Fruit fly (Drosophila melanogaster): ENCODE measurements around the gene CG12111.

The CG12111 gene

DNA sequence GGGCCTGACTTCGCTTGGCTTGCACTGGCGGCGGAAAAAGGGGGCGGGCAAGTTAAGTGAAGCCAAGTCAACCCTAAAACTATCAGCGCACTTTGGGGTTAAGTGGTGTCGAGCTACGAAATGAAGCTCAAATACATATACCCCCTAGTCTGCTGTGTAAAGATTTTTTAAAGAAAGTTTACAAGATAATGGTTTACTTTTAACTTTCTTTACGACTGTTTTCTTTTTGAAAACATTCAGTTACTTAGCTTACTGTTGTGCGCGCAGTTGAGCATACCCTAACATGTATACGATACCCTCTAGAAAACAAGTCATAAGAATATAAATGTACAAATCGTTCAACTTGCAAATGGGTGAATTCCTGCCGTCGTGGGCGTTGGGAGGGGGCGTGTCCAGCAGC lies 28.0 kb downstream of the CG12111 start:
- TF ChIP-seq fd96Ca (GFP tag; IDR thresholded peaks at IDR 0.05) (no peak), CG8159 (tag; optimal IDR thresholded peaks at IDR 0.05) (peak; percentile 11), CG15710 (tag; optimal IDR thresholded peaks at IDR 0.05) (no peak), CG9948 (tag; optimal IDR thresholded peaks at IDR 0.05) (peak; percentile 8), rn (GFP tag; IDR thresholded peaks at IDR 0.05) (no peak), CG17806 (tag; optimal IDR thresholded peaks at IDR 0.05) (peak; percentile 11)

DNA sequence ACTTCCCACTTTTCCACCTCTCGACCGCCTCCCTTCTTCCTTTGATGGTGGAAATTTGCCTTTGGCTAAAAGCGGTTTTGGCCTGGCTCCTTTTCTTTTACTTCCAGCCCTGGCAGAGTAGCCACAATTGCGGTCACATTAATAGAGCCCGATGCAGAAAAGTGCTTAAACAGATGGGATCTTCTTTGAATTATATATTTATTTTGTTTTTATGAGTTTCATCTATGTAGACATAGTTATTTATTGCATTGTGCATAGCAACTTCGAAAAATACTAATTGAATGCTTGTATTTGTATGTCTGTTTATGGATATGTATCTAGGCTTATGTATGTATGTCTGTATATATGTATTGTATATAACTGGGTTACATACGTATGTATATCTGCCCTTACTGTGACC lies 28.8 kb downstream of the CG12111 start:
- peak; percentile 47 for TF ChIP-seq CG14655 (GFP tag; optimal IDR thresholded peaks at IDR 0.05)
- TF ChIP-seq CG15710 (tag; optimal IDR thresholded peaks at IDR 0.05), result peak; percentile 60
- TF ChIP-seq CG13204 (GFP tag; optimal IDR thresholded peaks at IDR 0.05), result no peak
- TF ChIP-seq CG17806 (tag; optimal IDR thresholded peaks at IDR 0.05), result peak; percentile 49
- peak; percentile 56; the same call in 1 of the 3 replicates for TF ChIP-seq fd96Ca (GFP tag; IDR thresholded peaks at IDR 0.05)
- TF ChIP-seq CG10348 (GFP tag; IDR thresholded peaks at IDR 0.05), result no peak
- peak; percentile 26 for TF ChIP-seq CG8301 (tag; optimal IDR thresholded peaks at IDR 0.05)
- peak; percentile 9 for TF ChIP-seq Pif1B (GFP tag; optimal IDR thresholded peaks at IDR 0.05)
- no peak for TF ChIP-seq CG32121 (GFP tag; IDR thresholded peaks at IDR 0.05)
- 0 out of 2 replicates have a peak, but pooled peaks have one; percentile 22 for TF ChIP-seq Ets98B (GFP tag; IDR thresholded peaks at IDR 0.05)
- no peak for TF ChIP-seq gl (tag; optimal IDR thresholded peaks at IDR 0.05)
- TF ChIP-seq Pif1A (GFP tag; optimal IDR thresholded peaks at IDR 0.05), result peak; percentile 37
- TF ChIP-seq CG12605 (GFP tag; IDR thresholded peaks at IDR 0.05), result no peak
- TF ChIP-seq CG9948 (tag; optimal IDR thresholded peaks at IDR 0.05), result peak; percentile 45
- peak; percentile 48 for TF ChIP-seq CG34367 (tag; optimal IDR thresholded peaks at IDR 0.05)
- TF ChIP-seq rn (GFP tag; IDR thresholded peaks at IDR 0.05), result no peak
- TF ChIP-seq CG8159 (tag; optimal IDR thresholded peaks at IDR 0.05), result peak; percentile 67
- peak; percentile 49; the same call in 2 of the 3 replicates for TF ChIP-seq CG4496 (GFP tag; IDR thresholded peaks at IDR 0.05)
- TF ChIP-seq Snoo (tag; optimal IDR thresholded peaks at IDR 0.05), result peak; percentile 18

DNA sequence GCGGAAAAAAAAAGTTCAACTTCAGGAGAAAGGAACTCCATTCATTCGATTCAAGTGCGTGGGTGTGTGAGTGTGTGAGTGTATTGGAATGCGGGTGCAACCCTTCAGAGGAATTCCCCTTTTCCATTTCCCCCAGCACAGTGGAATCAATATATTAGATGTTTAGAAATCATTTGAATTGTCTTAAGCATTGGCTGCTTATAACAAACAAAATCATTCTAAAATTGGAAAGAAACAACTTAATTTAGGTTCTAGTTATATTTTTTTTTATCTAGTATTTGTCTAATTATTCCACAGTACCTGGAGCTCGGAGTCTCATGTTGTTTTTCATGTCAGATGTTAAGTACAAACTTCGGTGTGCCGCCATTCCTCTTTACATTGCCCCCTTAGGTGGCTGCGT lies 31.8 kb downstream of the CG12111 start:
- TF ChIP-seq CG17806 (tag; optimal IDR thresholded peaks at IDR 0.05) (peak; percentile 31), CG4496 (GFP tag; IDR thresholded peaks at IDR 0.05) (peak; percentile 50; the same call in 1 of the 3 replicates), CG8159 (tag; optimal IDR thresholded peaks at IDR 0.05) (peak; percentile 51), Snoo (tag; optimal IDR thresholded peaks at IDR 0.05) (no peak), rn (GFP tag; IDR thresholded peaks at IDR 0.05) (no peak), CG15710 (tag; optimal IDR thresholded peaks at IDR 0.05) (peak; percentile 51), D1 (tag; optimal IDR thresholded peaks at IDR 0.05) (no peak), CG13204 (GFP tag; optimal IDR thresholded peaks at IDR 0.05) (no peak), Pif1B (GFP tag; optimal IDR thresholded peaks at IDR 0.05) (no peak), gl (tag; optimal IDR thresholded peaks at IDR 0.05) (no peak), CG14655 (GFP tag; optimal IDR thresholded peaks at IDR 0.05) (peak; percentile 40), CG12605 (GFP tag; IDR thresholded peaks at IDR 0.05) (no peak), CG10348 (GFP tag; IDR thresholded peaks at IDR 0.05) (no peak), Ets98B (GFP tag; IDR thresholded peaks at IDR 0.05) (peak; percentile 60), EcR (GFP tag; optimal IDR thresholded peaks at IDR 0.05) (no peak), CG32121 (GFP tag; IDR thresholded peaks at IDR 0.05) (peak; percentile 57), fd96Ca (GFP tag; IDR thresholded peaks at IDR 0.05) (no peak), Pif1A (GFP tag; optimal IDR thresholded peaks at IDR 0.05) (no peak), CG9948 (tag; optimal IDR thresholded peaks at IDR 0.05) (peak; percentile 40), CG34367 (tag; optimal IDR thresholded peaks at IDR 0.05) (peak; percentile 11), CG8301 (tag; optimal IDR thresholded peaks at IDR 0.05) (peak; percentile 21)

DNA sequence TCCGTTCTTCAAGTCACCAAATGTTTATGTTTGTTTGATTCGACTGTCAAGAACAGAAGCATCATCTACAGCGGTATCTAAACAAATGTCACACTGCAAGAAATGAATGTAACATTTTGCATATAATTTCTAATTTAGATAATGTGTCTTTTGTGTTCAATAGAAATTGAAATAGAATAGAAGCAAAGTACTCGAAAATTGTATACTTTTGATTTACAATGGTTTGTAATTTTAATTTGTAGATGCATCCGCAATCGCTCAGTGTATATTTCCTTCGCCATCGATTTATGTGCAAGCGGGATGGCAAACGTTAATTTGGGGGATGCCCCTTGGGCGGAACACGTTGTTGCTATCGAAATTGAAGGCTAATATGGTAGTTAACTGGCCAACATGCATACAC lies 32.6 kb downstream of the CG12111 start:
- TF ChIP-seq CG8159 (tag; optimal IDR thresholded peaks at IDR 0.05), result peak; percentile 26
- TF ChIP-seq CG4496 (GFP tag; IDR thresholded peaks at IDR 0.05), result peak; percentile 50; the same call in 1 of the 3 replicates
- no peak for TF ChIP-seq gl (tag; optimal IDR thresholded peaks at IDR 0.05)
- no peak for TF ChIP-seq CG12605 (GFP tag; IDR thresholded peaks at IDR 0.05)
- no peak for TF ChIP-seq Ets98B (GFP tag; IDR thresholded peaks at IDR 0.05)
- TF ChIP-seq Pif1A (GFP tag; optimal IDR thresholded peaks at IDR 0.05), result no peak
- TF ChIP-seq CG13204 (GFP tag; optimal IDR thresholded peaks at IDR 0.05), result no peak
- TF ChIP-seq CG15710 (tag; optimal IDR thresholded peaks at IDR 0.05), result no peak
- TF ChIP-seq CG8301 (tag; optimal IDR thresholded peaks at IDR 0.05), result peak; percentile 12
- TF ChIP-seq CG9948 (tag; optimal IDR thresholded peaks at IDR 0.05), result no peak
- no peak for TF ChIP-seq rn (GFP tag; IDR thresholded peaks at IDR 0.05)
- no peak for TF ChIP-seq CG17806 (tag; optimal IDR thresholded peaks at IDR 0.05)
- no peak for TF ChIP-seq CG34367 (tag; optimal IDR thresholded peaks at IDR 0.05)
- peak; percentile 24; the same call in 1 of the 2 replicates for TF ChIP-seq CG32121 (GFP tag; IDR thresholded peaks at IDR 0.05)
- TF ChIP-seq Snoo (tag; optimal IDR thresholded peaks at IDR 0.05), result peak; percentile 7
- TF ChIP-seq Pif1B (GFP tag; optimal IDR thresholded peaks at IDR 0.05), result no peak
- no peak for TF ChIP-seq EcR (GFP tag; optimal IDR thresholded peaks at IDR 0.05)
- no peak for TF ChIP-seq CG10348 (GFP tag; IDR thresholded peaks at IDR 0.05)
- no peak for TF ChIP-seq fd96Ca (GFP tag; IDR thresholded peaks at IDR 0.05)
- TF ChIP-seq CG14655 (GFP tag; optimal IDR thresholded peaks at IDR 0.05), result peak; percentile 4
- no peak for TF ChIP-seq D1 (tag; optimal IDR thresholded peaks at IDR 0.05)

DNA sequence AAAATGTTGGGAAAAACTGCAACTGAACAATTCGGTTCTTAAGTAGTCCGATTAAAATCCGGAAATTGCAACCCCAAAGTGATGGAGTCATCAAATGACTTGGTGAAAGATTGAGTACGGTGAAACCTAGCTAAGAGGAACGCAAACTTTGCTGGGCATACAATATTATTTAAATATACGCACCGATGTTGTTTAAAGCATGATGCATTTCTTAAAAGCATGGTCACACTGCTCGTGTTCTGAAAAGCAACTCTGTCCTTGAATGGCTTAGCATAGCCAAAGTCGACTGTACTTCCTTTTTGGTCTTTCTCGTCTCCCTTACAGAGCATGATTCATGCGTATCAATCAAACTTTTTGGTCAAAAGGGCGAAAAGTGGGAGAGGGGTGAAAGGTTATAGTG lies 34.1 kb downstream of the CG12111 start:
- TF ChIP-seq CG17806 (tag; optimal IDR thresholded peaks at IDR 0.05), result no peak
- no peak for TF ChIP-seq gl (tag; optimal IDR thresholded peaks at IDR 0.05)
- no peak for TF ChIP-seq CG8301 (tag; optimal IDR thresholded peaks at IDR 0.05)
- no peak for TF ChIP-seq D1 (tag; optimal IDR thresholded peaks at IDR 0.05)
- no peak for TF ChIP-seq Ets98B (GFP tag; IDR thresholded peaks at IDR 0.05)
- TF ChIP-seq CG12605 (GFP tag; IDR thresholded peaks at IDR 0.05), result no peak
- no peak for TF ChIP-seq CG13204 (GFP tag; optimal IDR thresholded peaks at IDR 0.05)
- TF ChIP-seq CG14655 (GFP tag; optimal IDR thresholded peaks at IDR 0.05), result no peak
- no peak for TF ChIP-seq CG32121 (GFP tag; IDR thresholded peaks at IDR 0.05)
- no peak for TF ChIP-seq Pif1A (GFP tag; optimal IDR thresholded peaks at IDR 0.05)
- TF ChIP-seq rn (GFP tag; IDR thresholded peaks at IDR 0.05), result no peak
- TF ChIP-seq CG15710 (tag; optimal IDR thresholded peaks at IDR 0.05), result no peak
- TF ChIP-seq CG34367 (tag; optimal IDR thresholded peaks at IDR 0.05), result no peak
- TF ChIP-seq CG8159 (tag; optimal IDR thresholded peaks at IDR 0.05), result no peak
- no peak for TF ChIP-seq Snoo (tag; optimal IDR thresholded peaks at IDR 0.05)
- TF ChIP-seq Pif1B (GFP tag; optimal IDR thresholded peaks at IDR 0.05), result no peak
- TF ChIP-seq EcR (GFP tag; optimal IDR thresholded peaks at IDR 0.05), result no peak
- no peak for TF ChIP-seq CG4496 (GFP tag; IDR thresholded peaks at IDR 0.05)
- no peak for TF ChIP-seq CG9948 (tag; optimal IDR thresholded peaks at IDR 0.05)
